Worm (Caenorhabditis elegans): ENCODE measurements around the gene acr-7.
A peak's percentile ranks its signal among the peaks of the same experiment; 100 is the strongest.

acr-7 gene

ce11 chrII:7808153-7808552, 41.4 kb downstream of the acr-7 start:
- TF ChIP-seq unc-55 (GFP tag; optimal IDR thresholded peaks at IDR 0.05): no peak

ce11 chrII:7806872-7807271, 42.7 kb downstream of the acr-7 start:
- no peak for TF ChIP-seq ttx-3 (tag; optimal IDR thresholded peaks at IDR 0.05)
- no peak for TF ChIP-seq unc-86 (tag; optimal IDR thresholded peaks at IDR 0.05)
- TF ChIP-seq ref-2 (tag; optimal IDR thresholded peaks at IDR 0.05): peak; percentile 35

ce11 chrII:7806054-7806453, 43.5 kb downstream of the acr-7 start:
- TF ChIP-seq K02D7.2 (tag; optimal IDR thresholded peaks at IDR 0.05) (no peak), ttx-3 (tag; optimal IDR thresholded peaks at IDR 0.05) (no peak), K09A11.1 (tag; optimal IDR thresholded peaks at IDR 0.05; ENCODE audit: insufficient read depth) (no peak), nhr-11 (tag; optimal IDR thresholded peaks at IDR 0.05) (no peak), ceh-14 (tag; optimal IDR thresholded peaks at IDR 0.05) (no peak), ceh-18 (tag; optimal IDR thresholded peaks at IDR 0.05) (no peak), hlh-30 (tag; optimal IDR thresholded peaks at IDR 0.05; ENCODE audit: insufficient read depth) (no peak), elt-2 (tag; optimal IDR thresholded peaks at IDR 0.05) (no peak), ceh-2 (tag; optimal IDR thresholded peaks at IDR 0.05) (no peak), fkh-6 (tag; optimal IDR thresholded peaks at IDR 0.05) (no peak), ceh-34 (tag; optimal IDR thresholded peaks at IDR 0.05) (no peak), hlh-8 (tag; optimal IDR thresholded peaks at IDR 0.05) (no peak), eyg-1 (tag; optimal IDR thresholded peaks at IDR 0.05) (no peak), ref-2 (tag; optimal IDR thresholded peaks at IDR 0.05) (no peak), pros-1 (tag; optimal IDR thresholded peaks at IDR 0.05) (no peak), hlh-13 (GFP tag; optimal IDR thresholded peaks at IDR 0.05) (no peak), fax-1 (tag; optimal IDR thresholded peaks at IDR 0.05) (no peak), ahr-1 (tag; optimal IDR thresholded peaks at IDR 0.05) (no peak), nfya-1 (tag; optimal IDR thresholded peaks at IDR 0.05) (no peak), ama-1 (optimal IDR thresholded peaks at IDR 0.05) (no peak)

- TF ChIP-seq ceh-6 (GFP tag; optimal IDR thresholded peaks at IDR 0.05) (no peak), ceh-2 (tag; optimal IDR thresholded peaks at IDR 0.05) (no peak), unc-42 (tag; optimal IDR thresholded peaks at IDR 0.05) (peak; percentile 49)
Observed at ce11 chrII:7803174-7803573, 46.4 kb downstream of the acr-7 start.

ce11 chrII:7801899-7802298, 47.7 kb downstream of the acr-7 start:
- TF ChIP-seq rnt-1 (tag; optimal IDR thresholded peaks at IDR 0.05): peak; percentile 53
- no peak for TF ChIP-seq fkh-6 (tag; optimal IDR thresholded peaks at IDR 0.05)

- TF ChIP-seq Y22D7AL.16 (tag; optimal IDR thresholded peaks at IDR 0.05) (no peak), sox-4 (tag; optimal IDR thresholded peaks at IDR 0.05) (no peak), nfya-1 (tag; optimal IDR thresholded peaks at IDR 0.05) (no peak), elt-2 (tag; optimal IDR thresholded peaks at IDR 0.05) (peak; percentile 15)
Observed at ce11 chrII:7801255-7801654, 48.3 kb downstream of the acr-7 start.
